Worm (Caenorhabditis elegans) whole organism, early embryonic: Measurements from ENCODE around the gene famk-1.

Source experiments
- ama-1 ChIP-seq: fragments of 150-350 bp; optimal IDR thresholded peaks from 2 replicates; lab custom pipeline; 2014
- ceh-13 ChIP-seq: fragments of 200-800 bp; sonication (Bioruptor generic); optimal IDR thresholded peaks from 2 replicates; lab custom pipeline; 2018; ENCODE audit warnings: mild to moderate bottlenecking, missing genetic modification characterization, missing compliant biosample characterization
- flt-1 ChIP-seq: fragments of 200-800 bp; sonication (Bioruptor generic); IDR thresholded peaks from 2 replicates; pipeline ENCODE4 v1.3.6; 2022; ENCODE audit warnings: missing genetic modification characterization, missing compliant biosample characterization
- hmg-4 ChIP-seq: fragments of 200-800 bp; sonication (Bioruptor generic); optimal IDR thresholded peaks from 2 replicates; lab custom pipeline; 2018; ENCODE audit warnings: mild to moderate bottlenecking, missing genetic modification characterization, missing compliant biosample characterization
- tbx-37 ChIP-seq: fragments of 200-800 bp; sonication (Bioruptor generic); conservative IDR thresholded peaks from 2 replicates; pipeline ENCODE4 v1.3.6; 2022; ENCODE audit warnings: missing genetic modification reagents, missing genetic modification characterization, missing compliant biosample characterization

ce11 chrX:15189823-15190222, 23.2 kb downstream of the famk-1 start, which contains the start of gene T10B10.4:
- TF ChIP-seq ama-1 (lab: Kevin White, UChicago) (no peak), tbx-37 (GFP tag; lab: Robert Waterston, UW) (no peak), hmg-4 (GFP tag; lab: Kevin White, UChicago) (no peak), ceh-13 (GFP tag; lab: Kevin White, UChicago) (no peak), flt-1 (GFP tag; lab: Robert Waterston, UW) (no peak)
